Worm (Caenorhabditis elegans) whole organism, late embryonic: ENCODE data around the gene nhr-203.

Experiments used
- C38D4.7 ChIP-seq: fragments of 200-800 bp; sonication (Bioruptor generic); optimal IDR thresholded peaks from 2 replicates; lab custom pipeline; 2018; ENCODE audit warnings: mild to moderate bottlenecking, missing genetic modification characterization, moderate library complexity, missing compliant biosample characterization
- F13H6.1 ChIP-seq: sonication (generic microtip); optimal IDR thresholded peaks from 2 replicates; lab custom pipeline; 2016; ENCODE audit warnings: missing genetic modification characterization, missing compliant biosample characterization
- K02D7.2 ChIP-seq: sonication (generic microtip); optimal IDR thresholded peaks from 2 replicates; lab custom pipeline; 2017; ENCODE audit warnings: mild to moderate bottlenecking, missing genetic modification characterization, missing compliant biosample characterization
- T23F11.4 ChIP-seq: fragments of 200-800 bp; sonication (Bioruptor generic); optimal IDR thresholded peaks from 2 replicates; lab custom pipeline; 2018; ENCODE audit warnings: mild to moderate bottlenecking, missing genetic modification characterization, missing compliant biosample characterization
- Y22D7AL.16 ChIP-seq: sonication (generic microtip); optimal IDR thresholded peaks from 2 replicates; lab custom pipeline; 2016; ENCODE audit warnings: missing genetic modification characterization, missing compliant biosample characterization
- ceh-14 ChIP-seq: sonication (generic microtip); optimal IDR thresholded peaks from 2 replicates; lab custom pipeline; 2016; ENCODE audit warnings: missing genotype, missing genetic modification characterization, missing compliant biosample characterization
- ceh-2 ChIP-seq: sonication (generic microtip); optimal IDR thresholded peaks from 2 replicates; lab custom pipeline; 2016; ENCODE audit warnings: missing genotype, missing genetic modification characterization, missing compliant biosample characterization
- ceh-24 ChIP-seq: sonication (generic microtip); optimal IDR thresholded peaks from 2 replicates; lab custom pipeline; 2016; ENCODE audit warnings: mild to moderate bottlenecking, missing genetic modification characterization, missing compliant biosample characterization
- ceh-34 ChIP-seq: sonication (generic microtip); optimal IDR thresholded peaks from 2 replicates; lab custom pipeline; 2016; ENCODE audit warnings: mild to moderate bottlenecking, missing genetic modification characterization, missing compliant biosample characterization
- ceh-45 ChIP-seq: fragments of 200-800 bp; sonication (Bioruptor generic); IDR thresholded peaks from 2 replicates; pipeline ENCODE4 v1.3.6; 2022; ENCODE audit warnings: missing genetic modification reagents, missing genetic modification characterization, missing compliant biosample characterization
- ceh-48 ChIP-seq: sonication (generic microtip); optimal IDR thresholded peaks from 2 replicates; lab custom pipeline; 2016; ENCODE audit warnings: missing genetic modification characterization, inconsistent platforms, missing compliant biosample characterization
- che-1 ChIP-seq: sonication (generic microtip); optimal IDR thresholded peaks from 2 replicates; lab custom pipeline; 2016; ENCODE audit warnings: mild to moderate bottlenecking, missing genetic modification characterization, missing compliant biosample characterization
- elt-2 ChIP-seq: sonication (generic microtip); optimal IDR thresholded peaks from 2 replicates; lab custom pipeline; 2016; ENCODE audit warnings: missing genetic modification reagents, missing genetic modification characterization, missing compliant biosample characterization
- elt-4 ChIP-seq: sonication (generic microtip); optimal IDR thresholded peaks from 2 replicates; lab custom pipeline; 2016; ENCODE audit warnings: missing genetic modification characterization, missing compliant biosample characterization
- ets-4 ChIP-seq: sonication (generic microtip); optimal IDR thresholded peaks from 2 replicates; lab custom pipeline; 2016; ENCODE audit warnings: missing genetic modification characterization, missing compliant biosample characterization
- eyg-1 ChIP-seq: sonication (generic microtip); optimal IDR thresholded peaks from 2 replicates; lab custom pipeline; 2016; ENCODE audit warnings: missing genotype, missing genetic modification characterization, missing compliant biosample characterization
- fax-1 ChIP-seq: sonication (generic microtip); optimal IDR thresholded peaks from 2 replicates; lab custom pipeline; 2016; ENCODE audit warnings: missing genotype, missing genetic modification characterization, missing compliant biosample characterization
- fkh-10 ChIP-seq: fragments of 150-350 bp; optimal IDR thresholded peaks from 2 replicates; lab custom pipeline; 2014; ENCODE audit warnings: missing biosample characterization, missing genetic modification reagents, missing genetic modification characterization
- gmeb-2 ChIP-seq: sonication (generic microtip); optimal IDR thresholded peaks from 2 replicates; lab custom pipeline; 2016; ENCODE audit warnings: missing genetic modification characterization, inconsistent platforms, missing compliant biosample characterization
- hlh-13 ChIP-seq: fragments of 200-800 bp; sonication (Bioruptor generic); optimal IDR thresholded peaks from 2 replicates; lab custom pipeline; 2018; ENCODE audit warnings: mild to moderate bottlenecking, missing genetic modification characterization, missing compliant biosample characterization
- hlh-15 ChIP-seq: sonication (generic microtip); optimal IDR thresholded peaks from 2 replicates; lab custom pipeline; 2016; ENCODE audit warnings: missing genetic modification characterization, missing compliant biosample characterization
- hlh-8 ChIP-seq: sonication (generic microtip); optimal IDR thresholded peaks from 2 replicates; lab custom pipeline; 2016; ENCODE audit warnings: missing genotype, missing genetic modification characterization, missing compliant biosample characterization
- lim-6 ChIP-seq: sonication (generic microtip); optimal IDR thresholded peaks from 2 replicates; lab custom pipeline; 2016; ENCODE audit warnings: missing genetic modification characterization, missing compliant biosample characterization
- lin-11 ChIP-seq: fragments of 200-800 bp; sonication (Bioruptor generic); optimal IDR thresholded peaks from 2 replicates; lab custom pipeline; 2018; ENCODE audit warnings: mild to moderate bottlenecking, missing genetic modification characterization, missing compliant biosample characterization
- madf-2 ChIP-seq: sonication (generic microtip); optimal IDR thresholded peaks from 2 replicates; lab custom pipeline; 2017; ENCODE audit warnings: missing genetic modification characterization, missing compliant biosample characterization
- mec-3 ChIP-seq: sonication (generic microtip); optimal IDR thresholded peaks from 2 replicates; lab custom pipeline; 2016; ENCODE audit warnings: borderline replicate concordance, missing genetic modification characterization, missing compliant biosample characterization
- nhr-11 ChIP-seq: fragments of 150-350 bp; optimal IDR thresholded peaks from 2 replicates; lab custom pipeline; 2014; ENCODE audit warnings: missing biosample characterization, missing genetic modification characterization
- pag-3 ChIP-seq: sonication (generic microtip); optimal IDR thresholded peaks from 2 replicates; lab custom pipeline; 2016; ENCODE audit warnings: missing compliant biosample characterization, missing genetic modification characterization, borderline replicate concordance
- pax-1 ChIP-seq: fragments of 150-350 bp; optimal IDR thresholded peaks from 2 replicates; lab custom pipeline; 2014; ENCODE audit warnings: missing biosample characterization, missing genetic modification characterization
- pha-2 ChIP-seq: sonication (generic microtip); optimal IDR thresholded peaks from 2 replicates; lab custom pipeline; 2017; ENCODE audit warnings: mild to moderate bottlenecking, missing genetic modification characterization, missing compliant biosample characterization
- pha-4 ChIP-seq: fragments of 150-350 bp; optimal IDR thresholded peaks from 2 replicates; lab custom pipeline; 2018; ENCODE audit warnings: missing biosample characterization, missing genetic modification reagents, missing genetic modification characterization
- pqm-1 ChIP-seq: sonication (generic microtip); optimal IDR thresholded peaks from 2 replicates; lab custom pipeline; 2016; ENCODE audit warnings: missing genetic modification characterization, missing compliant biosample characterization
- ref-2 ChIP-seq: sonication (generic microtip); optimal IDR thresholded peaks from 2 replicates; lab custom pipeline; 2016; ENCODE audit warnings: missing genetic modification characterization, missing compliant biosample characterization
- rnt-1 ChIP-seq: sonication (generic microtip); optimal IDR thresholded peaks from 2 replicates; lab custom pipeline; 2016; ENCODE audit warnings: missing genetic modification characterization, missing compliant biosample characterization
- sdc-2 ChIP-seq: sonication (generic microtip); optimal IDR thresholded peaks from 2 replicates; lab custom pipeline; 2016; ENCODE audit warnings: missing genotype, missing genetic modification characterization, missing compliant biosample characterization
- tbx-2 ChIP-seq: sonication (generic microtip); optimal IDR thresholded peaks from 2 replicates; lab custom pipeline; 2016; ENCODE audit warnings: missing genetic modification characterization, missing compliant biosample characterization
- tbx-7 ChIP-seq: sonication (generic microtip); optimal IDR thresholded peaks from 2 replicates; lab custom pipeline; 2016; ENCODE audit warnings: missing genotype, missing genetic modification characterization, missing compliant biosample characterization
- unc-42 ChIP-seq: sonication (generic microtip); optimal IDR thresholded peaks from 2 replicates; lab custom pipeline; 2016; ENCODE audit warnings: missing genotype, missing genetic modification characterization, missing compliant biosample characterization
- unc-55 ChIP-seq: sonication (generic microtip); optimal IDR thresholded peaks from 2 replicates; lab custom pipeline; 2017; ENCODE audit warnings: missing biosample characterization, missing genetic modification reagents, missing genetic modification characterization
- zip-5 ChIP-seq: sonication (generic microtip); optimal IDR thresholded peaks from 2 replicates; lab custom pipeline; 2016; ENCODE audit warnings: missing genetic modification characterization, missing compliant biosample characterization
- ztf-16 ChIP-seq: sonication (generic microtip); optimal IDR thresholded peaks from 2 replicates; lab custom pipeline; 2017; ENCODE audit warnings: missing genetic modification characterization, missing compliant biosample characterization

The nhr-203 gene

DNA sequence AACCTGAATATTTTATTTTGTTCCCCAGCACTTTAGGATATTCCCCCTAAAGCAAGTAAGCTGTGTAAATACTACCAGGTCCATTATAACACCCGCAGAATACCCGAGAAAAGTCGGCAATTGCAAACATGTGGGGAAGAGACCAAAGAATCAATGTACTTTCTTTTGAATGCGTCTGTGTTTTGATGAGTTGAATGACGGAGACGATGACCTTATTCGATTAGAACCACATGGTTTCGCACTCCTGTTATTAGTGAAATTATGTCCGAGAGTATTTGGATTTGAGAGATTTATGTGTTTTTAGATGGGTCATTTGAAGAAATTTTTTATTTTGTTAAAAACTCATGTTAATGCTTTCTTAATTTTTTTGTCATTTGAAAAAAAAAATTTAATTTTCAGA is 5.8 kb downstream of the nhr-203 start:
- TF ChIP-seq pqm-1 (tag; lab: Kevin White, UChicago) (no peak), ceh-45 (GFP tag; lab: Robert Waterston, UW) (no peak), zip-5 (tag; lab: Kevin White, UChicago) (no peak), F13H6.1 (tag; lab: Kevin White, UChicago) (no peak), T23F11.4 (GFP tag; lab: Kevin White, UChicago) (no peak), mec-3 (tag; lab: Kevin White, UChicago) (no peak), pag-3 (tag; lab: Kevin White, UChicago) (no peak), ceh-14 (no peak), ets-4 (tag; lab: Kevin White, UChicago) (no peak)

DNA sequence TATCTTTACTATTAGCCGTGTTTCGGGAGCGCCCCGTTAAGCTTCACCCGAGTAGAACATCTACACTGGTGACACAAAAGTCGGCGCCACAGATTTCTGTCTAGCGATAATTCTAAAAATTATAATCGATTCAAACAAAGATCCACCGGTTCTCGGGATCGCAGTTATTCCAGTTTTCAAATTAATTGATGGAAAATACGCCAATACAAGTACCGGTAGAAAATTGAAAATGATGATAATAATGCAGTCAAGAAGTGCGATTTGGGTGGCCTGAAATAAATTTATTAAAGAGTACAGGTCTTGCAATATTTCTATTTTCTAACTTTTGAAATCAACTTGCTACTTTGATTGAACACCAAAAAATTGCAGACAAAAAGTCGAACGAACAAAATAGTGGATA is 7.9 kb downstream of the nhr-203 start:
- TF ChIP-seq ceh-48 (tag; lab: Kevin White, UChicago), result no peak
- no peak for TF ChIP-seq lin-11 (tag; lab: Kevin White, UChicago)
- TF ChIP-seq ztf-16, result no peak
- TF ChIP-seq tbx-2 (tag; lab: Kevin White, UChicago), result no peak
- TF ChIP-seq madf-2 (tag; lab: Kevin White, UChicago), result no peak
- no peak for TF ChIP-seq hlh-15 (tag; lab: Kevin White, UChicago)
- no peak for TF ChIP-seq elt-2 (tag; lab: Kevin White, UChicago)
- TF ChIP-seq ceh-34, result no peak
- TF ChIP-seq elt-4 (tag; lab: Kevin White, UChicago), result no peak

DNA sequence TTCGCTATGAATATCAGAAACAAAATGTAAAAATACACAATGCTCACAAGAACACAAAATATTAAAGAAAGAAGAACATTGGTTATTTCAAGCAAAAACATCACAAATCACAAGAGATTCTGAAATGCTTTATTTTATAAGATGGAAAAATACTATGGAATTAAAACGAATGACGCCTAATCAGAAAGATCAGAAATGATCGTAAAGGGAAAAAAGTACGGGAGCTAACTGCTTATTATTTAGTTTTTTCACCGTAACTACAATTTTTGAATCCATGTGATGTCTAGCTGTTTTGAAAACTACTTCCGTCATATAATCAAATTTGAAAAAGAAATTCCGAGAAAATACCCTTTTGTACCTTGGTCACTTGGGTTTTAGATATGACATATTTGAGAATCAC is 8.9 kb downstream of the nhr-203 start, which contains the start of gene srbc-57:
TSS of gene srbc-57 (minus strand) at position 101 of the 400 bp plus-strand sequence.
- TF ChIP-seq ceh-24 (tag; lab: Kevin White, UChicago), result no peak
- TF ChIP-seq lim-6 (tag; lab: Kevin White, UChicago), result no peak
- no peak for TF ChIP-seq T23F11.4 (GFP tag; lab: Kevin White, UChicago)
- no peak for TF ChIP-seq mec-3 (tag; lab: Kevin White, UChicago)
- TF ChIP-seq pha-2, result no peak
- no peak for TF ChIP-seq ceh-2 (tag; lab: Kevin White, UChicago)
- no peak for TF ChIP-seq K02D7.2 (tag; lab: Kevin White, UChicago)
- TF ChIP-seq ceh-45 (GFP tag; lab: Robert Waterston, UW), result no peak
- TF ChIP-seq eyg-1, result no peak
- no peak for TF ChIP-seq C38D4.7 (GFP tag; lab: Kevin White, UChicago)
- no peak for TF ChIP-seq fkh-10 (GFP tag; lab: Kevin White, UChicago)
- no peak for TF ChIP-seq fax-1 (tag; lab: Kevin White, UChicago)
- no peak for TF ChIP-seq nhr-11 (tag; lab: Kevin White, UChicago)
- TF ChIP-seq pax-1 (tag; lab: Kevin White, UChicago), result no peak

DNA sequence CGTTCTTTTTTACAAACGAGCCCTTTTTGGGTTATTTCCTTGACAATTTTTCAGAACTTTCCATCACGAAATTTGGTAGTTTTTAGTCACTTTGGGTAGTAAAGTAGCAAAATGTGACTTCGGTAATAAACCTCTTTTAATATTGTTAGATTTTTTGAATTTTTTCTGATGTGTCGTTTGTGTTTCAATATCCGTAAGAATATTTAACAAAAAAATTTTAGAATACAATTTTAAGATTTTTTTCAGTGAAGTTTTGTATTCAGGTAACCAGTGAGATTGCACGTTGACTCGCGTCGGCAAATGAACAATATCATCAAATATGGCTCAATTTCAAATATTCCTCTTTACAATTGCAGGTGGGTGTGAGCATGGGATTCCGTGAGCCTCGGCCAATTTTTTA is 13.0 kb downstream of the nhr-203 start, which contains the start of gene srt-31:
TSS of gene srt-31 (plus strand) at position 301 of the 400 bp plus-strand sequence.
- TF ChIP-seq eyg-1, result no peak
- TF ChIP-seq ref-2 (tag; lab: Kevin White, UChicago), result no peak
- no peak for TF ChIP-seq che-1 (tag; lab: Kevin White, UChicago)
- no peak for TF ChIP-seq hlh-13 (GFP tag; lab: Kevin White, UChicago)
- TF ChIP-seq sdc-2 (tag; lab: Kevin White, UChicago), result no peak
- no peak for TF ChIP-seq gmeb-2 (tag; lab: Kevin White, UChicago)
- TF ChIP-seq Y22D7AL.16 (tag; lab: Kevin White, UChicago), result no peak
- no peak for TF ChIP-seq pha-4 (tag; lab: Kevin White, UChicago)
- TF ChIP-seq pha-2, result no peak
- no peak for TF ChIP-seq tbx-7 (tag; lab: Kevin White, UChicago)
- no peak for TF ChIP-seq fkh-10 (GFP tag; lab: Kevin White, UChicago)
- no peak for TF ChIP-seq rnt-1 (tag; lab: Kevin White, UChicago)
- TF ChIP-seq C38D4.7 (GFP tag; lab: Kevin White, UChicago), result no peak
- TF ChIP-seq unc-55 (GFP tag; lab: Kevin White, UChicago), result no peak
- no peak for TF ChIP-seq hlh-8 (tag; lab: Kevin White, UChicago)
- TF ChIP-seq nhr-11 (tag; lab: Kevin White, UChicago), result no peak
- no peak for TF ChIP-seq unc-42
- TF ChIP-seq, all 69 proteins: peak for 0
